Worm (Caenorhabditis elegans) whole organism, mixed stage, embryonic: Measurements from ENCODE around the gene F41G4.8.

Experiments used
- unc-39 ChIP-seq: fragments of 150-350 bp; optimal IDR thresholded peaks from 2 replicates; lab custom pipeline; 2014; ENCODE audit warnings: missing biosample characterization, missing genetic modification characterization
- unc-62 ChIP-seq: fragments of 150-350 bp; optimal IDR thresholded peaks from 2 replicates; lab custom pipeline; 2014; ENCODE audit warnings: missing biosample characterization, missing genetic modification reagents, missing genetic modification characterization

DNA sequence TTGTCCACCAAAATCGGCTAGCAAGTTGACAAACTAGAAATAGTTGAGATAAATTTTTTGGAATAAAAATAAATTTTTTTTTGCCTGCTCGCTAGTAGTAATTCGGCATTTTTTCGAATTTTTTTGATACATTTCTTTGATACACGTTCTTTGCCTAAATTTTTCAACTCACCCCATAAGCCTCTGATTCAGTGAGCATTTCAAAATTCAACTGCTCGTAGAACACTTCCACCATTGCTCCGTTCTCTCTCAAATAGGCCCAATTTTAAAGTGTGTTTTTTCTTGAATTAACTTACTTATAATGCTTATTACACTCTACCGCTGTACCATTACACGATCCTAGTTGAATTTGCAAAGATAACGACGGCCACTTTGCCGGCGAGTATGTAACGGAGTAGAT, 41.3 kb downstream of the F41G4.8 start:
- TF ChIP-seq unc-62 (no peak), unc-39 (tag; lab: Kevin White, UChicago) (no peak)
